Worm (Caenorhabditis elegans): ENCODE results near the gene C11E4.7.
"Not testable (repeated sequence)": the region's sequence is repeated elsewhere in the genome, so short reads cannot be mapped to it uniquely, and the experiment has no call there.

C11E4.7 gene

DNA sequence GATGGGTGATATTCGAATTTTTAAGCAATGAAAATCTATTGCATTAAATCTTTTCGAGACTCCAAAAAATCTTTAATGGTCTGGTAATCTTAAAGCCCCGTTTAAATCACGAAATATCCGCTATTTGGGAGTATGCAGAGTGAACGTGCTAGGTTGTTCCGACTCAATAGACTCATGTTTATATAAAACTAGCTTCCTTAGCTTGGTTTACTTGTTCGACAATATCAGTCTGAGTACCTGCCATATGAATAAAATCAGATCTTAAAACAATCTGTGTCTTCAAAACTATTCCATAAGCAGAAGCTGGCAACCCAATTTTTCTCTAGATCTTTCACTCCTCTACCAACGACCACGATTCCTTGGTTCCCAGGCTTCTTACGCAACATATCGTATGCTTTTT, 13.8 kb upstream of the C11E4.7 start:
- no peak for TF ChIP-seq lin-39 (tag; optimal IDR thresholded peaks at IDR 0.05)
- TF ChIP-seq lin-15B (tag; optimal IDR thresholded peaks at IDR 0.05): no peak
- no peak for TF ChIP-seq nhr-237 (tag; optimal IDR thresholded peaks at IDR 0.05)
- TF ChIP-seq pqm-1 (tag; optimal IDR thresholded peaks at IDR 0.05): no peak
- no peak for TF ChIP-seq skn-1 (tag; optimal IDR thresholded peaks at IDR 0.05)
- no peak for TF ChIP-seq ama-1 (optimal IDR thresholded peaks at IDR 0.05)
- TF ChIP-seq fkh-2 (tag; optimal IDR thresholded peaks at IDR 0.05): no peak
- TF ChIP-seq ceh-28 (tag; optimal IDR thresholded peaks at IDR 0.05): no peak
- no peak for TF ChIP-seq pha-4 (tag; optimal IDR thresholded peaks at IDR 0.05)
- TF ChIP-seq sea-2 (GFP tag; optimal IDR thresholded peaks at IDR 0.05): no peak
- TF ChIP-seq zag-1 (tag; optimal IDR thresholded peaks at IDR 0.05): no peak
- TF ChIP-seq fos-1 (tag; optimal IDR thresholded peaks at IDR 0.05): no peak
- TF ChIP-seq aly-2 (tag; optimal IDR thresholded peaks at IDR 0.05): no peak
- TF ChIP-seq nhr-12 (tag; optimal IDR thresholded peaks at IDR 0.05): no peak
- TF ChIP-seq nhr-11 (tag; optimal IDR thresholded peaks at IDR 0.05): no peak
- no peak for TF ChIP-seq fkh-10 (GFP tag; optimal IDR thresholded peaks at IDR 0.05)

DNA sequence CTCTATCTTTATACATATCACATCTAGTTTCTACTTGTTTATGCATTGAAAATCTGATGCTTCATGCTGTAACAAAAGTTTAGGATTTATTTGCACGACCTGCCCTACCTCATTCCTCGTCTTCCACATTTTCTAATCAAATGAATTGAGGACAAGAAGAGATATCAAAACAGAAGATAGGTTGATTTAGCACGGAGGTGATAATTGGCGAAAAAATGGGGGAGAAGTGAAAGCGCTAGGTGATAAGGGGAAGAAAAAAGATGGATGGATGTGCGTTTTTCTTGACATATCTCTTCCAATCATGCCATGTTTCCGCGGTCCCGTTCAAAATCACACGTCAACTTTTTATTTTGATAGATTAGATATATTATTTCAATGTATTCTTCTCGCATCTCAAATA, 8.9 kb upstream of the C11E4.7 start:
- no peak for TF ChIP-seq ama-1 (optimal IDR thresholded peaks at IDR 0.05)
- TF ChIP-seq egl-5 (tag; optimal IDR thresholded peaks at IDR 0.05): peak; percentile 58
- peak; percentile 46 for TF ChIP-seq lin-39 (tag; optimal IDR thresholded peaks at IDR 0.05)
- TF ChIP-seq nhr-23 (tag; optimal IDR thresholded peaks at IDR 0.05): peak; percentile 7
- TF ChIP-seq elt-2 (tag; optimal IDR thresholded peaks at IDR 0.05): no peak
- no peak for TF ChIP-seq R02D3.7 (tag; optimal IDR thresholded peaks at IDR 0.05)
- no peak for TF ChIP-seq nhr-237 (tag; optimal IDR thresholded peaks at IDR 0.05)
- peak in 1 of 3 experiments; percentile 94 for TF ChIP-seq elt-3 (tag; optimal IDR thresholded peaks at IDR 0.05)
- TF ChIP-seq ceh-82 (tag; optimal IDR thresholded peaks at IDR 0.05): no peak
- TF ChIP-seq fkh-2 (tag; optimal IDR thresholded peaks at IDR 0.05): no peak

DNA sequence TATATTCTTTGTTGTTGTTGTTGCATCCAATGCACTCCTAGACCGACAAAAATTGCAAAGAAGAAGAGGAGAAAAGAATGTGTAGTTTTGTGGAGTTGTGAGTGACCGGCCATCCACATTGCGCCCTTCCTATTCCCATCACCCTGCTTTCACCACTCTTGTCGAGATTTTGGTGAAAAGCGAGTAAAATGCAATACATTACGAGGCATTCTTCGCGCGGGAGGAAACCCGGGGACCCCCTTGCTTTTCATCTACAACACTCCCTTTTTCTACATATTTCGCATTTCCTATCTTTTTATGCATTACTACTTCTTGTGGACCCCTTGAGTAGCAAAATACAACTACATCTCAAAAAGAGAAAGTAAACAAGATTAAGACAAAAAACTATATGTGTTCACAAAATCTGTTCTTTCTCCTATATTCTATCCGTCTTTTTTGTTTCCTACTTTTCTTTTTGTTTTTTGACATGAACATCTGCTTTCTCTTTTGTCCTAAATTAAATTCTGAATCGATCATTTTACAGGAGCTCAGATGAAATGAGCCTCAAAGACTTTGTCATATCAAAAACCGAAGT, 6.9 kb upstream of the C11E4.7 start, which contains the start of gene C11E4.6:
Gene C11E4.6 (plus strand): TSS at position 524 of the 574 bp plus-strand sequence.
- no peak for TF ChIP-seq egl-5 (tag; optimal IDR thresholded peaks at IDR 0.05)

DNA sequence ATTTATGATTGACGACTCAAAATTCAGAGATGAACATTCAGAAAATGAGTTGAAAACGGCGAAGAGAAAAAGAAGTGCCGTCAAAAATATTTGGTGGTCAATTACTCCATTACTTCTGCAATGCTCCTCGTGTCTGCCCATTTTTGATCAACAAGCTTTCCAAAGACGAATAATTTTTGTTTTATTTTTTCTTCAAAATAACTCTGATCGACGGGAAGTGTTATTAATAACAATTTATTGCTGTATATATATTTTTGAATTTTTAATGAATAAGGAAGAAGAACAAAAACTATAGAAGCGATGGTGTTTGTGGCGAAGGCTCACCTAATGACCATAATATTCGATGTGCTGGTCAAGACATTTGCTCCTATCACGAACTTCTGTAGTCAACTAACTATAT, 3.1 kb downstream of the C11E4.7 start, which contains the start of gene C11E4.8:
Gene C11E4.8 (plus strand): TSS at position 301 of the 400 bp plus-strand sequence.
- TF ChIP-seq ama-1 (optimal IDR thresholded peaks at IDR 0.05) (no peak), nhr-76 (tag; optimal IDR thresholded peaks at IDR 0.05) (no peak)

DNA sequence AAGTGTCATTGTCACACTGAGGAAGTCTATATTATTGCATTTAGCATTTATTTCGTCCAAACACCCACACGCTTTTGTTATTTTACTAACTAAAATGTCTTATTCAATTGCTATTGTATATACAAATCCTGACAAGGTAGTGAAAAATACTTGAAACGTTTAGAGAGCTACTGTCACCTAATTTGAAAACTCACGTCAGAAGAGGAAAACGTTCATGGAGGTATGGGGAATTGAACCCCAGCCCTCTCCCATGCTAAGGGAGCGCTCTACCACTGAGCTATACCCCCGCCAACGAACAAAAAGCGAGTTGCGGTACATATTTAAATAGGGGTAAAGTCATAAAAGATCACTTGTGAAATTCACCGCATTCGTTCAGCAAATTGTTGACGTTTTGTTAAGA, 5.6 kb downstream of the C11E4.7 start:
- TF ChIP-seq eor-1 (tag; optimal IDR thresholded peaks at IDR 0.05): no peak
- peak; percentile 27 for TF ChIP-seq elt-2 (tag; optimal IDR thresholded peaks at IDR 0.05)
- TF ChIP-seq unc-39 (tag; optimal IDR thresholded peaks at IDR 0.05): no peak
- TF ChIP-seq nhr-43 (tag; optimal IDR thresholded peaks at IDR 0.05; ENCODE audit: poor library complexity, severe bottlenecking): peak; percentile 59
- TF ChIP-seq ztf-11 (tag; optimal IDR thresholded peaks at IDR 0.05): no peak
- TF ChIP-seq lsy-12 (tag; optimal IDR thresholded peaks at IDR 0.05): peak; percentile 4
- peak; percentile 4 for TF ChIP-seq nhr-25 (tag; optimal IDR thresholded peaks at IDR 0.05)
- TF ChIP-seq hmg-11 (tag; optimal IDR thresholded peaks at IDR 0.05): peak; percentile 14

DNA sequence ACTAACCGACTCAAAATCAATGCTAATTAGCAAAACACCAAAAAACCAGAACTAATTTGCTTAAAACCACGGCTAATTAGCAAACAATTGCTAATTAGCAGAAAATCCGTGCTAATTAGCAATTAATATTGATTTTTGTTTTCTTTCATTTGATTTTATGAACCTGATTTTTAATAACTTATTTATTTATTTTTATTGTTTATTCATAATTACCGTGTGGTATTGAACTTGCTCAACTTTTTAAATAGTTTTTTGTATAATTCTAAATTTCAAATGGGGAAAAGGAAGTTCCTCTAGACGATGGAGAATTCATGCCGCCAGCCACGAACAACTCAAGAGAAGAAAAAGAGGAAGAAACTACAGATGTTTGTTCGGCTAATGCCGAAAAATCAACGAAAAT, 8.8 kb downstream of the C11E4.7 start, which contains the start of gene F34H10.1:
Gene F34H10.1 (plus strand): TSS at position 301 of the 400 bp plus-strand sequence.
- TF ChIP-seq ceh-9, aly-2, lin-39 (tag; optimal IDR thresholded peaks at IDR 0.05): not testable (repeated sequence)

DNA sequence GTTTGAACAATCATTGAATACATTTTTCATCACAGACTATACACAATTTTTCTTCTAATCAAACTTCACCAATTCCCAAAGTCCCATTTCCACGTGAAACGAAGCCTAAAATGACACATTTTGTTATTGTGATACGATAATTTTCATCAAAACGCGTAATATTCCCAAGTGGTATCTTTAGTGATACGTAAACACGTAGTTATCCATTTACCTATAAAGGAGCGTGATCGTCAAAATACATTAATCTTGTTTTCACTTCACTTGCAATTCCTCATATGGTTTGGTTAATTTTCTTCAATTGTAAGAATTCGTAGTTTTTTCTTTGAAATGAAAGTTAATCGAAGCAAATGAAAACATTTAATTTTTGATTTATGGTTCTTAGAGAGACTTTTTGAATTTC, 12.5 kb downstream of the C11E4.7 start:
- TF ChIP-seq egl-27 (tag; optimal IDR thresholded peaks at IDR 0.05): no peak
- no peak for TF ChIP-seq egl-5 (tag; optimal IDR thresholded peaks at IDR 0.05)
- TF ChIP-seq nhr-76 (tag; optimal IDR thresholded peaks at IDR 0.05): no peak
- no peak for TF ChIP-seq nhr-12 (tag; optimal IDR thresholded peaks at IDR 0.05)
- TF ChIP-seq nhr-67 (tag; optimal IDR thresholded peaks at IDR 0.05): no peak

All from whole organism, L3 larva.